Worm (Caenorhabditis elegans): ENCODE measurements around the gene F26F2.1.

ce11 chrV:20558270-20558669 is 3.4 kb downstream of the F26F2.1 start, which contains the start of gene abf-4:
- TF ChIP-seq snpc-3.4 (tag; optimal IDR thresholded peaks at IDR 0.05) = no peak
- TF ChIP-seq efl-1 (GFP tag; optimal IDR thresholded peaks at IDR 0.05) = no peak
- no peak for TF ChIP-seq F52B5.7 (tag; optimal IDR thresholded peaks at IDR 0.05)
- TF ChIP-seq hlh-12 (tag; optimal IDR thresholded peaks at IDR 0.05) = no peak
- no peak for TF ChIP-seq ceh-100 (GFP tag; IDR thresholded peaks at IDR 0.05)
- TF ChIP-seq ztf-28 (GFP tag; IDR thresholded peaks at IDR 0.05) = no peak
- TF ChIP-seq lsy-27 (tag; optimal IDR thresholded peaks at IDR 0.05; ENCODE audit: borderline replicate concordance, insufficient read depth) = no peak
- TF ChIP-seq madf-6 (GFP tag; IDR thresholded peaks at IDR 0.05) = no peak
- no peak for TF ChIP-seq tbp1 (GFP tag; optimal IDR thresholded peaks at IDR 0.05)
- TF ChIP-seq D2030.7 (GFP tag; IDR thresholded peaks at IDR 0.05) = no peak
- no peak for TF ChIP-seq snpc-4 (GFP tag; optimal IDR thresholded peaks at IDR 0.05)
- TF ChIP-seq snpc-4 (tag; optimal IDR thresholded peaks at IDR 0.05) = no peak
